Fruit fly (Drosophila melanogaster) whole organism, pupa: Measurements from ENCODE around the gene salr.

Experiments
- CG10348 ChIP-seq: fragments of 200-800 bp; sonication (Bioruptor generic); IDR thresholded peaks from 2 replicates; pipeline ENCODE4 v1.3.6; 2022; ENCODE audit warnings: missing biosample characterization, missing genetic modification characterization
- CG12605 ChIP-seq: fragments of 200-800 bp; sonication (Bioruptor generic); IDR thresholded peaks from 2 replicates; pipeline ENCODE4 v1.3.6; 2022; ENCODE audit warnings: missing biosample characterization, missing genetic modification characterization
- CG13204 ChIP-seq: fragments of 200-800 bp; sonication (Bioruptor generic); optimal IDR thresholded peaks from 2 replicates; lab custom pipeline; 2018; ENCODE audit warnings: missing biosample characterization, mild to moderate bottlenecking, missing genetic modification characterization, moderate library complexity
- CG14655 ChIP-seq: fragments of 200-800 bp; sonication (Bioruptor generic); optimal IDR thresholded peaks from 3 replicates; lab custom pipeline; 2017; ENCODE audit warnings: mild to moderate bottlenecking, missing biosample characterization, missing genetic modification reagents, missing genetic modification characterization
- CG15710 ChIP-seq: fragments of 200-800 bp; sonication (Bioruptor generic); optimal IDR thresholded peaks from 2 replicates; lab custom pipeline; 2018; ENCODE audit warnings: missing biosample characterization, mild to moderate bottlenecking, missing genetic modification characterization, moderate library complexity
- CG17806 ChIP-seq: fragments of 200-800 bp; sonication (Bioruptor generic); optimal IDR thresholded peaks from 2 replicates; lab custom pipeline; 2018; ENCODE audit warnings: missing biosample characterization, mild to moderate bottlenecking, missing genetic modification characterization, moderate library complexity
- CG32121 ChIP-seq: fragments of 200-800 bp; sonication (Bioruptor generic); IDR thresholded peaks from 2 replicates; pipeline ENCODE4 v1.3.6; 2022; ENCODE audit warnings: missing biosample characterization, missing genetic modification characterization
- CG34367 ChIP-seq: fragments of 200-800 bp; sonication (Bioruptor generic); optimal IDR thresholded peaks from 2 replicates; lab custom pipeline; 2018; ENCODE audit warnings: missing biosample characterization, mild to moderate bottlenecking, missing genetic modification characterization
- CG4496 ChIP-seq: fragments of 200-800 bp; sonication (Bioruptor generic); IDR thresholded peaks from 3 replicates; pipeline ENCODE4 v1.3.6; 2022; ENCODE audit warnings: missing biosample characterization, missing genetic modification characterization
- CG8159 ChIP-seq: fragments of 200-800 bp; sonication (Bioruptor generic); optimal IDR thresholded peaks from 3 replicates; lab custom pipeline; 2018; ENCODE audit warnings: missing biosample characterization, mild to moderate bottlenecking, missing genetic modification characterization, moderate library complexity
- CG8301 ChIP-seq: fragments of 200-800 bp; sonication (Bioruptor generic); optimal IDR thresholded peaks from 2 replicates; lab custom pipeline; 2018; ENCODE audit warnings: missing biosample characterization, mild to moderate bottlenecking, missing genetic modification characterization
- CG9948 ChIP-seq: fragments of 200-800 bp; sonication (Bioruptor generic); optimal IDR thresholded peaks from 2 replicates; lab custom pipeline; 2018; ENCODE audit warnings: missing biosample characterization, mild to moderate bottlenecking, missing genetic modification characterization, moderate library complexity
- D1 ChIP-seq: fragments of 200-800 bp; sonication (Bioruptor generic); optimal IDR thresholded peaks from 2 replicates; lab custom pipeline; 2018; ENCODE audit warnings: missing biosample characterization, mild to moderate bottlenecking, missing genetic modification characterization, moderate library complexity
- EcR ChIP-seq: fragments of 200-800 bp; sonication (Bioruptor generic); optimal IDR thresholded peaks from 3 replicates; lab custom pipeline; 2019; ENCODE audit warnings: missing biosample characterization, missing genetic modification characterization, mild to moderate bottlenecking, moderate library complexity, missing genetic modification reagents
- Ets98B ChIP-seq: fragments of 200-800 bp; sonication (Bioruptor generic); IDR thresholded peaks from 2 replicates; pipeline ENCODE4 v1.3.6; 2022; ENCODE audit warnings: missing biosample characterization, missing genetic modification characterization
- Pif1A ChIP-seq: fragments of 200-800 bp; sonication (Bioruptor generic); optimal IDR thresholded peaks from 3 replicates; lab custom pipeline; 2016; ENCODE audit warnings: missing biosample characterization, missing genetic modification characterization
- Pif1B ChIP-seq: fragments of 200-800 bp; sonication (Bioruptor generic); optimal IDR thresholded peaks from 3 replicates; lab custom pipeline; 2016; ENCODE audit warnings: missing biosample characterization, missing genetic modification characterization
- Snoo ChIP-seq: fragments of 200-800 bp; sonication (Bioruptor generic); optimal IDR thresholded peaks from 3 replicates; lab custom pipeline; 2017; ENCODE audit warnings: missing biosample characterization, mild to moderate bottlenecking, missing genetic modification characterization, inconsistent platforms
- fd96Ca ChIP-seq: fragments of 200-800 bp; sonication (Bioruptor generic); IDR thresholded peaks from 3 replicates; pipeline ENCODE4 v1.3.6; 2022; ENCODE audit warnings: missing biosample characterization, missing genetic modification characterization
- gl ChIP-seq: fragments of 200-800 bp; sonication (Bioruptor generic); optimal IDR thresholded peaks from 2 replicates; lab custom pipeline; 2018; ENCODE audit warnings: missing biosample characterization, mild to moderate bottlenecking, missing genetic modification characterization
- rn ChIP-seq: fragments of 200-800 bp; sonication (Bioruptor generic); IDR thresholded peaks from 2 replicates; pipeline ENCODE4 v1.3.6; 2022; ENCODE audit warnings: missing biosample characterization, missing genetic modification characterization

Gene salr

DNA sequence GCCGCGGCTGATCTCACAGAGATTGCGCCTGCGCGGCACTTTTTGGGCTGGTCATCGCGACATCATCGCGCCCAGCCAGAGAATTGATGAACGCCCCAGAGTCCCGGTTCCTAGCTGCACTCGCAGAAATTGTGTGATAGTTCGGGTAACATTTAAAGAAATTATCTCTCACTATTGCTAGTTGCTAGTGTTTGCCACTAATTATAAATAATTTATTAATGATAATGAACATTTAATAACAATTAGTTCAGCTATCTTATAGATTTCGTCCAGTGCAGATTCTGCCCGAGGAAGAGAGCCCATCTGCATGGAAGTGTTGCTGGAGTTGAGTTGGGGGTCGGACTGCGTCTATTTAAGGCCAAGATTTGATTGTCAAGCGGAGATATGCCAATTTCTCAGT, 29.0 kb downstream of the salr start:
- no peak for TF ChIP-seq CG32121 (GFP tag; lab: Robert Waterston, UW)
- no peak for TF ChIP-seq CG8301 (tag; lab: Kevin White, UChicago)
- peak; percentile 23 for TF ChIP-seq CG17806 (tag; lab: Kevin White, UChicago)
- no peak for TF ChIP-seq Pif1B (GFP tag; lab: Kevin White, UChicago)
- TF ChIP-seq CG10348 (GFP tag; lab: Robert Waterston, UW), result no peak
- TF ChIP-seq Pif1A (GFP tag; lab: Kevin White, UChicago), result peak; percentile 5
- no peak for TF ChIP-seq CG34367 (tag; lab: Kevin White, UChicago)
- peak; percentile 32 for TF ChIP-seq CG9948 (tag; lab: Kevin White, UChicago)
- peak; percentile 42 for TF ChIP-seq CG15710 (tag; lab: Kevin White, UChicago)
- no peak for TF ChIP-seq rn (GFP tag; lab: Robert Waterston, UW)
- no peak for TF ChIP-seq gl
- TF ChIP-seq Ets98B (GFP tag; lab: Robert Waterston, UW), result no peak
- TF ChIP-seq CG13204 (GFP tag; lab: Kevin White, UChicago), result no peak
- TF ChIP-seq CG12605, result no peak
- TF ChIP-seq CG4496 (GFP tag; lab: Robert Waterston, UW), result no peak; the same call in 2 of the 3 replicates
- TF ChIP-seq D1, result no peak
- 0 out of 3 replicates have a peak, but pooled peaks have one; percentile 9 for TF ChIP-seq fd96Ca (GFP tag; lab: Robert Waterston, UW)
- peak; percentile 51 for TF ChIP-seq CG8159 (tag; lab: Kevin White, UChicago)
- TF ChIP-seq EcR (GFP tag; lab: Kevin White, UChicago), result no peak
- TF ChIP-seq Snoo (tag; lab: Kevin White, UChicago), result no peak
- TF ChIP-seq CG14655 (GFP tag; lab: Kevin White, UChicago), result peak; percentile 12

DNA sequence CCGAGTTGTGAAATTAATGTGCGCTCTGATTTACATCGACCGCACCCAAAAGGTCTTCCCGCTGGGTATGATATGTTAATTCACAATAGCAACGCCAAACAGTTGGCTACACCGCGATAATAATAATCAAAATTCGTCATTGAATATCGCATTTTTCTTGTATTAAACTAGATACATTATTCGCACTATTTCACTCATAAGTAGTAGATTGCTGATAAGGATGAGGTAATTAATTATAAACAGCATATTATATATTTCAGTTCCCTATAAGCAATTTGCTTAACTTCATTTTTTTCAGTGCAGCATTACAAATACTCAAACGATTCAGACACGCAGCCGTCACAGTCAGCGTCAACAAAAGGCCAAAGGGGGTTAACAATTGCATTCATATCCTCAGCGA, 35.4 kb downstream of the salr start:
- TF ChIP-seq Ets98B (GFP tag; lab: Robert Waterston, UW), result no peak
- TF ChIP-seq CG15710 (tag; lab: Kevin White, UChicago), result peak; percentile 47
- TF ChIP-seq CG34367 (tag; lab: Kevin White, UChicago), result peak; percentile 7
- no peak for TF ChIP-seq CG4496 (GFP tag; lab: Robert Waterston, UW)

DNA sequence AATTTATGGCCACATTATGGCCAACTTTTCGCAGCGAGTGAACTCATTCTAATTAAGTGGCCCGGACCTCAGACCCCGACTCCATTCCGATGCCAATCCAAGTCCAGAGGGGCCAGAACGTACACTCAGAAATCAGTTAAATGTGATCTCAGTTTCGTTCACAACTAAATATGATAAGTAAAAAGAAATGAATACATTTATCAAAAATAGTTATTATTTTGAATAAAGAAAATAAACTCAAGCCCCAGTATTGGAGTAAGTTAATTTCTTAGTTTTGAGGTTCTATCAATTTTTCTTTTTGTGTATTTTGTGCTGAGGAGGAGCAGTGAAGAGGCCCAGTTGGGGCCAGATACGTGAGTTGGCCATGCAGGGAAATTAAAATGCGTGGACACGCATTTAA, 37.0 kb downstream of the salr start:
- TF ChIP-seq fd96Ca (GFP tag; lab: Robert Waterston, UW), result no peak
- no peak for TF ChIP-seq gl
- TF ChIP-seq CG8301 (tag; lab: Kevin White, UChicago), result no peak
- peak; percentile 35 for TF ChIP-seq Pif1A (GFP tag; lab: Kevin White, UChicago)
- peak; percentile 20 for TF ChIP-seq CG9948 (tag; lab: Kevin White, UChicago)
- peak; percentile 25; the same call in 1 of the 2 replicates for TF ChIP-seq CG32121 (GFP tag; lab: Robert Waterston, UW)
- TF ChIP-seq CG8159 (tag; lab: Kevin White, UChicago), result peak; percentile 54
- TF ChIP-seq Ets98B (GFP tag; lab: Robert Waterston, UW), result no peak
- TF ChIP-seq CG34367 (tag; lab: Kevin White, UChicago), result peak; percentile 31
- TF ChIP-seq Snoo (tag; lab: Kevin White, UChicago), result peak; percentile 53
- no peak for TF ChIP-seq EcR (GFP tag; lab: Kevin White, UChicago)
- TF ChIP-seq D1, result no peak
- TF ChIP-seq CG17806 (tag; lab: Kevin White, UChicago), result peak; percentile 44
- TF ChIP-seq rn (GFP tag; lab: Robert Waterston, UW), result no peak
- TF ChIP-seq CG13204 (GFP tag; lab: Kevin White, UChicago), result no peak
- TF ChIP-seq CG4496 (GFP tag; lab: Robert Waterston, UW), result no peak
- peak; percentile 55 for TF ChIP-seq CG15710 (tag; lab: Kevin White, UChicago)
- no peak for TF ChIP-seq CG12605
- TF ChIP-seq Pif1B (GFP tag; lab: Kevin White, UChicago), result peak; percentile 21
- no peak for TF ChIP-seq CG14655 (GFP tag; lab: Kevin White, UChicago)
- TF ChIP-seq CG10348 (GFP tag; lab: Robert Waterston, UW), result no peak

DNA sequence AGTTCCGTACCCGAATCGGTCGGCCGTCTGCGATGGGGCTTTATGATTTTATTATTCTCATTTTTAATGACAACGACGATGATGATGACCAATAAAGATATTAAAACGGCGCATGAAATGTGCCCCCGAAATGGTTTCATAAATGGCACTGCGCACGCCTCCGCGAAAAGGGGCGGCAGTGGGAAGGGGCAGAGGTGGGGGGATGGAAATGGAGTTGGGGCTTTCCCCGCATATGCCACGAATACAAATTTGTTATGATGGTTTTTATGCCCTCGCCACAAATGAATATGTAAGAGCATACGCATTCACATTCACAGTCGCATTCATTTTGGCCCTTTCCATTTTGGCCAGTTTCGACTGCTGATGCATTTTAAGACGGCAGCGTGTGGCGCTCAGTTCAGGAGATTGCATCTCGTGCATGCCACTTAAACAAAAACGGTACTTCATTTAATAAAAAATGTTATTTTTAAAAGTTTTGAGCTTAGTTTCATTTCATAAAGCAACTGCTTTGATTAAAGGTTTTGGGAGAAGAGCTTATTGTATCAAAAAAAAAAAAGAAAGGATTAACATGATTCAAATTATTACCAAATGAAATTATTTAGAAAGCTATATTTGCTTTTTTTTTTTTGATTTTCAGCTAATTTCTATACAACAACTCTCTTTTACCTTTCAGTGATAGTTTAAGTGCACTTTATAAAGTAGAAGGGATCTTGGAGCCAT, 37.6 kb downstream of the salr start:
- TF ChIP-seq gl (no peak), CG17806 (tag; lab: Kevin White, UChicago) (peak; percentile 22), CG8159 (tag; lab: Kevin White, UChicago) (peak; percentile 71), CG9948 (tag; lab: Kevin White, UChicago) (peak; percentile 39), CG10348 (GFP tag; lab: Robert Waterston, UW) (no peak), CG15710 (tag; lab: Kevin White, UChicago) (peak; percentile 52), Snoo (tag; lab: Kevin White, UChicago) (peak; percentile 11)

DNA sequence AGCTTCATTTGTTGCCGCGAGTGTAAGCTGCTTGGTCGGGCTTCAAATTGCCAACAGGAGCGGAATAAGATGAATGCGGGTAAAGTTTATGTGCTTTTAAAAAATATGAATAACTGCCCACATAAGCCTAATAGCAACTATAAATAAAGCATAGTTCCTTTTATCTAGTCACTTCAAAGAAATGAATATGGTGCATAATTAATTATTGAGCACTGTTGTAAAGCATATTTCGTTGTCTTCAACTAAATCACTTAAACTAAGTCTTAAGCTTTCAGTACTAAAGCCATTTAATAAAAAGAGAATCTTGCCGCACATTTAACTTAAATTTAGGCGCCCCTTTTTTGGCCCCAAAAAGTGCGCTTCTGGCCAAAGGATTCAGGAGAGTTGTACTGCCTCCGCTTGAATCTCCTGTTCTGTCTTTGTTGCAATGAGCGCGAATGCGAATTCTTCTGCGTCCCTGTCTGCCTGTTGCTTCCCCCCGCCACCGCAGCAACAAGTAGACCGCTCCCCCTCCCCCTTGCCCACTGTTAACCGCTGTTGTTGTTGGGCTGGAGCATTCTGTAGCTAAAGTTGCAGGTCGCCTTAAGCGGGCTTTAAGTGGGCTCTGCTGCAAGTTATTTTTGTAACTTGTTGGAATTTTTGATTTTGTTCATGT, 40.9 kb downstream of the salr start:
- no peak for TF ChIP-seq rn (GFP tag; lab: Robert Waterston, UW)
- TF ChIP-seq CG9948 (tag; lab: Kevin White, UChicago), result peak; percentile 57
- TF ChIP-seq CG8159 (tag; lab: Kevin White, UChicago), result peak; percentile 26
- peak; percentile 65 for TF ChIP-seq CG34367 (tag; lab: Kevin White, UChicago)
- peak; percentile 79 for TF ChIP-seq CG13204 (GFP tag; lab: Kevin White, UChicago)
- no peak for TF ChIP-seq gl
- TF ChIP-seq CG15710 (tag; lab: Kevin White, UChicago), result peak; percentile 80
